Worm (Caenorhabditis elegans): ENCODE results near the gene F44F4.3.

DNA sequence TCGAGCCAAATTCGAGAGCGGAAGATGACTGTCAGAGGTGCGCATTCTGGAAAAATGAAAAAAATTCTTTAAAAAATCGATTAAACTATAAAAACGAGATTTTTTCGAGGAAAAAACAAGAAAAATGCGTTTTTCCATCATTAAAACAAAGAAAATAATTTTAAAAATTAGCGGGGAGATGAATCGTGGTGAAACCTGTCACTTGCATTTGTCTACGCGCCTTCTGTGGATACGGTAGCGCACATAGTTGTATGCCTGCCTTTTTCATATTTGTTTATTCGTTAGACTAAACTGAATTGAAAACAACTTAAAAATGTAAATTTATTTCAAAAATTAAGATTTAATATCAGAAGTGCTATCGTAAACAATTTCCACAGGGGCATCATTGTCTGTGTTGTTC lies 1.3 kb downstream of the F44F4.3 start, which contains the start of gene egg-3:
- no peak for TF ChIP-seq ZK546.5 (tag; optimal IDR thresholded peaks at IDR 0.05)
- TF ChIP-seq mep-1 (tag; optimal IDR thresholded peaks at IDR 0.05) = no peak
- no peak for TF ChIP-seq egl-27 (tag; optimal IDR thresholded peaks at IDR 0.05)
- TF ChIP-seq mdl-1 (tag; optimal IDR thresholded peaks at IDR 0.05) = no peak
- TF ChIP-seq nhr-11 (tag; optimal IDR thresholded peaks at IDR 0.05) = no peak
- no peak for TF ChIP-seq lin-39 (tag; optimal IDR thresholded peaks at IDR 0.05)
- TF ChIP-seq nhr-237 (tag; optimal IDR thresholded peaks at IDR 0.05) = no peak
- no peak for TF ChIP-seq ceh-82 (tag; optimal IDR thresholded peaks at IDR 0.05)
- TF ChIP-seq unc-62 (GFP tag; optimal IDR thresholded peaks at IDR 0.05 in 1 of 2) = no peak
- TF ChIP-seq unc-62 (tag; optimal IDR thresholded peaks at IDR 0.05) = no peak
